Fruit fly (Drosophila melanogaster) whole organism, adult: ENCODE results near the gene rno.

Source experiments
- CG12768 ChIP-seq: fragments of 200-800 bp; sonication (Bioruptor generic); optimal IDR thresholded peaks from 2 replicates; lab custom pipeline; 2017; ENCODE audit warnings: missing biosample characterization, missing genetic modification characterization, mild to moderate bottlenecking, moderate library complexity, missing genetic modification reagents
- CG1620 ChIP-seq: fragments of 200-800 bp; sonication (Bioruptor generic); optimal IDR thresholded peaks from 2 replicates; lab custom pipeline; 2016; ENCODE audit warnings: missing biosample characterization, missing genetic modification characterization
- CG5204 ChIP-seq: fragments of 200-800 bp; sonication (Bioruptor generic); optimal IDR thresholded peaks from 2 replicates; lab custom pipeline; 2016; ENCODE audit warnings: missing biosample characterization, missing genetic modification characterization
- CG7045 ChIP-seq: fragments of 200-800 bp; sonication (Bioruptor generic); optimal IDR thresholded peaks from 2 replicates; lab custom pipeline; 2017; ENCODE audit warnings: missing biosample characterization, mild to moderate bottlenecking, missing genetic modification characterization
- CG7101 ChIP-seq: fragments of 200-800 bp; sonication (Bioruptor generic); optimal IDR thresholded peaks from 2 replicates; lab custom pipeline; 2018; ENCODE audit warnings: missing biosample characterization, mild to moderate bottlenecking, missing genetic modification characterization, moderate library complexity
- Mnt ChIP-seq: fragments of 200-800 bp; sonication (Bioruptor generic); optimal IDR thresholded peaks from 2 replicates; lab custom pipeline; 2016; ENCODE audit warnings: missing biosample characterization, mild to moderate bottlenecking, missing genetic modification characterization
- bab1 ChIP-seq: fragments of 200-800 bp; sonication (Bioruptor generic); optimal IDR thresholded peaks from 3 replicates; lab custom pipeline; 2019; ENCODE audit warnings: missing biosample characterization, mild to moderate bottlenecking, missing genetic modification characterization, moderate library complexity
- cic ChIP-seq: fragments of 200-800 bp; sonication (Bioruptor generic); optimal IDR thresholded peaks from 2 replicates; lab custom pipeline; 2017; ENCODE audit warnings: missing biosample characterization, mild to moderate bottlenecking, missing genetic modification characterization, moderate library complexity
- kay ChIP-seq: fragments of 200-800 bp; sonication (Bioruptor generic); peaks from one replicate; lab custom pipeline; 2016; ENCODE audit warnings: missing biosample characterization, missing genetic modification characterization, borderline replicate concordance

DNA sequence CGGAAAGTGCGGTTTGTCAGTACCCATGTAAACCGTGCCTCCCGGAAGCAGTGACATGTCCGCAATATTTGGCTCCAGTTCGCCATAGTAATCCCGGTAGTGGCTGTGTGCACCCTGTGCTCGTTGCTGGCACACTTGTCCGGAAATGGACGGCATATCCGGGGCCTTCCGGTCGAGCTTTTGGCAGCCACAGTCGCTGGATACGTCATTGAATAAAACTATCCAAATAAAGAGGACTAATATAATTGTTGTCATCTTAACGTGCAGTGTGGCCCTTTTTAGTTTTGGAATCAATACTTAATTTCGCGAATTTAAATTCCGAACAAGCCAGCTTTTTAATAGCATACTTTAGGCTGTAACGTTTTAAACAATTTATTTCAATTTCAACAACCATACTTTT, 23.6 kb downstream of the rno start, which contains the start of gene CG7049:
- TF ChIP-seq CG1620 (GFP tag; lab: Kevin White, UChicago): no peak
- no peak for TF ChIP-seq CG12768 (GFP tag; lab: Kevin White, UChicago)
- TF ChIP-seq CG7045 (GFP tag; lab: Kevin White, UChicago): no peak
- TF ChIP-seq CG7101 (tag; lab: Kevin White, UChicago): no peak
- TF ChIP-seq bab1: peak; percentile 50
- no peak for TF ChIP-seq cic (GFP tag; lab: Kevin White, UChicago)
- no peak for TF ChIP-seq CG5204 (GFP tag; lab: Kevin White, UChicago)
- TF ChIP-seq Mnt (GFP tag; lab: Kevin White, UChicago): no peak
- TF ChIP-seq kay: no peak
